Fruit fly (Drosophila melanogaster): ENCODE results near the gene CG18404.

CG18404 gene

DNA sequence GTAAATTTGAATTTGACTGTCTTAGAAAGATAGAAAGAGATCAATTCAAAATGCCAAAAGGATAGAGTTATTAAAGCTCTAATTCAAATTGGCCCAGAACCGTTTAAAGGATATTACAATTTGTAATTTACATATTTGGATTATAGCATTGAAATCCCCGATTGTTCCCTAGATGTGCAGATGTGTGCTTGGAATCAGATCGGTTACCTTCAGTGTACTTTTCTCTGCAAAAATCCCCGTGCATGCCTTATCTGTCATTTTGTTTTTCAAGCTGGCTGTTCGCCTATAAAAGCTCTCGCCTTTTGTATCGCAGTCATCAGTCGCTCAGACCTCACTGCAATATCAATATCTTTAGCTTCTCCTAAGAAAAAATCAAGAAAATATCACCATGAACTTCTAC is 42.4 kb upstream of the CG18404 start, which contains the start of gene CecA1:
Gene CecA1, plus strand, starts transcription at position 315 of the 400 bp plus-strand sequence.
- TF ChIP-seq Crg-1 (GFP tag; optimal IDR thresholded peaks at IDR 0.05) (no peak), CG11617 (GFP tag; optimal IDR thresholded peaks at IDR 0.05) (no peak), CG7101 (tag; optimal IDR thresholded peaks at IDR 0.05) (no peak), Hr96 (GFP tag; optimal IDR thresholded peaks at IDR 0.05) (no peak), pad (GFP tag; optimal IDR thresholded peaks at IDR 0.05) (no peak), toe (GFP tag; optimal IDR thresholded peaks at IDR 0.05) (no peak), CG1620 (GFP tag; optimal IDR thresholded peaks at IDR 0.05) (no peak), CG5204 (GFP tag; optimal IDR thresholded peaks at IDR 0.05) (no peak), CG12768 (GFP tag; optimal IDR thresholded peaks at IDR 0.05) (no peak), Clk (GFP tag; optimal IDR thresholded peaks at IDR 0.05) (no peak)

DNA sequence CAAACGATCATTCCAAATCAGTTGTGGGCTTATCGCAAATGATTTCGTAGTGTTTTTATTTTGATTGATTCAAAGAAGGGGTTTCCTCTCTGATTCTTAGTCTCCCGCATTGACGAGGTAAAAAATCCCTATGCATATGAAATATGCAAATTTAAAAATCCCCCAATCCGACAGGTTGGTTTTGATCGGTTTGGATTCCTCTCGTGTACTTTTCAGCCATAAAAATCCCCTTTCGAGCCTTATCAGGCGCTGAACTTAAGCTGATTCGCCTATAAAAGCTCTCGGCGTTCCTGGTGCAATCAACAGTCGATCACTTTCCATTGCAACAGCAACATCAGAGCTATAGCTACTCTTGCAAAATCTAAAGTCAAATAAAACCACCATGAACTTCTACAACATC is 41.1 kb upstream of the CG18404 start, which contains the start of gene CecA2:
Gene CecA2, plus strand, starts transcription at position 301 of the 400 bp plus-strand sequence.
- TF ChIP-seq CG11617 (GFP tag; optimal IDR thresholded peaks at IDR 0.05) (no peak), CG7101 (tag; optimal IDR thresholded peaks at IDR 0.05) (no peak), bab1 (GFP tag; optimal IDR thresholded peaks at IDR 0.05) (no peak), cic (GFP tag; optimal IDR thresholded peaks at IDR 0.05) (no peak), CG5204 (GFP tag; optimal IDR thresholded peaks at IDR 0.05) (no peak)

- TF ChIP-seq CG11617 (GFP tag; optimal IDR thresholded peaks at IDR 0.05) (no peak), CG33017 (tag; optimal IDR thresholded peaks at IDR 0.05) (no peak), Crg-1 (GFP tag; optimal IDR thresholded peaks at IDR 0.05) (no peak), CG7101 (tag; optimal IDR thresholded peaks at IDR 0.05) (no peak), CG5204 (GFP tag; optimal IDR thresholded peaks at IDR 0.05) (no peak), bab1 (GFP tag; optimal IDR thresholded peaks at IDR 0.05) (no peak), cnc (optimal IDR thresholded peaks at IDR 0.05) (no peak), Mnt (GFP tag; optimal IDR thresholded peaks at IDR 0.05) (no peak), ovo (GFP tag; optimal IDR thresholded peaks at IDR 0.05) (no peak), pad (GFP tag; optimal IDR thresholded peaks at IDR 0.05) (no peak), CG7045 (GFP tag; optimal IDR thresholded peaks at IDR 0.05) (no peak)
Measured at dm6 chr3R:30213697-30214096, 39.3 kb upstream of the CG18404 start, which contains the start of gene CecB. Gene CecB (minus strand): TSS chr3R:30213797.

DNA sequence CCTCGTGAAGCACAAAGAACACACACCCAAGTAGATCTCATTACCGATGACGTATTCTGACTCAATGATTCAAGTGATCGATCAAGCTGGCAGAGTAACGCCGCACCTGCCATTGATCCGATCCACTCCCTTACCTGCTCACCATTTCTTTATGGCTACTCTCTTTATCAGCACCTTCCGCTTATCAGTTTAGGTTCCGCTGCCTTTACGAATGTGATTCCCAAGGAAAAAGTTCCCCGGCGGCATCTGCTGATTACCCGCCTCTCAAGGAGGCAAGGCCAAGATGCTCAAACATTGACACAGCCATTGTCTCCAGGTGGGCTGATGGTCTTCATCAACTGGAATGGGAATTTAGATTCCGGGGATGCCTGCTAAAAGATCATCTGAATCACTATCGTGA is 38.0 kb upstream of the CG18404 start:
- TF ChIP-seq CG14711 (tag; optimal IDR thresholded peaks at IDR 0.05) (no peak), tj (GFP tag; optimal IDR thresholded peaks at IDR 0.05) (no peak), CG7101 (tag; optimal IDR thresholded peaks at IDR 0.05) (no peak), CG12768 (GFP tag; optimal IDR thresholded peaks at IDR 0.05) (no peak), toe (GFP tag; optimal IDR thresholded peaks at IDR 0.05) (no peak), pad (GFP tag; optimal IDR thresholded peaks at IDR 0.05) (no peak), CG5204 (GFP tag; optimal IDR thresholded peaks at IDR 0.05) (no peak), CG11617 (GFP tag; optimal IDR thresholded peaks at IDR 0.05) (no peak), Hr96 (GFP tag; optimal IDR thresholded peaks at IDR 0.05) (no peak), Mnt (GFP tag; optimal IDR thresholded peaks at IDR 0.05) (no peak), kay (GFP tag; ENCODE audit: borderline replicate concordance) (no peak), bab1 (GFP tag; optimal IDR thresholded peaks at IDR 0.05) (no peak), Crg-1 (GFP tag; optimal IDR thresholded peaks at IDR 0.05) (no peak), CG1620 (GFP tag; optimal IDR thresholded peaks at IDR 0.05) (no peak)

- TF ChIP-seq Clk (GFP tag; optimal IDR thresholded peaks at IDR 0.05), result no peak
- TF ChIP-seq CG7045 (GFP tag; optimal IDR thresholded peaks at IDR 0.05), result no peak
- no peak for TF ChIP-seq tj (GFP tag; optimal IDR thresholded peaks at IDR 0.05)
Measured at dm6 chr3R:30216210-30216609, 36.8 kb upstream of the CG18404 start, which contains the start of gene CecC. Gene CecC (plus strand): TSS chr3R:30216484.

- TF ChIP-seq Clk (GFP tag; optimal IDR thresholded peaks at IDR 0.05), result no peak
Measured at dm6 chr3R:30222236-30222635, 30.7 kb upstream of the CG18404 start.

DNA sequence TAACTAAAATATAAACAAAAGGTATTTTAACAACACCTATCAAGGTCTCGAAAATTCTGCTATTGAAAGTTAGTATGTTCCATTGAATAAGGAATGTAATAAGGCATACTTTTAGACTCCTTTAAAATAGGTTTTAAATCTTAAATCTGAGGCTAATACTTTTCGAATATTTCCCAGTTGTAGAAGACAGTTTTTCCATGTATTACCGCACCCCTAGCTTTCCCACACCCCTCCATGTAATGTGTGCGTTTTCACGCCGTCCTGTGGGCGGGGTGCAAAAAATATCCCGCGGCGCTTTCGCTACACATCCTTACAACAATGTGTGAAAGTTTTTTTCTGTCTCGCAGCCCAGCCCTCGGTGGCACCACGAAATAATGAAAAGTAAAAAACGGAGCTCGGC is 28.4 kb upstream of the CG18404 start:
- TF ChIP-seq Clk (GFP tag; optimal IDR thresholded peaks at IDR 0.05) (no peak), CG1620 (GFP tag; optimal IDR thresholded peaks at IDR 0.05) (no peak), bab1 (GFP tag; optimal IDR thresholded peaks at IDR 0.05) (no peak), pad (GFP tag; optimal IDR thresholded peaks at IDR 0.05) (no peak), CG7101 (tag; optimal IDR thresholded peaks at IDR 0.05) (no peak), tj (GFP tag; optimal IDR thresholded peaks at IDR 0.05) (no peak), CG7045 (GFP tag; optimal IDR thresholded peaks at IDR 0.05) (no peak), CG33017 (tag; optimal IDR thresholded peaks at IDR 0.05) (no peak), cnc (optimal IDR thresholded peaks at IDR 0.05) (no peak), cic (GFP tag; optimal IDR thresholded peaks at IDR 0.05) (no peak), Hr96 (GFP tag; optimal IDR thresholded peaks at IDR 0.05) (no peak), CG14711 (tag; optimal IDR thresholded peaks at IDR 0.05) (no peak)

- TF ChIP-seq CG33017 (tag; optimal IDR thresholded peaks at IDR 0.05), result no peak
- no peak for TF ChIP-seq cic (GFP tag; optimal IDR thresholded peaks at IDR 0.05)
- no peak for TF ChIP-seq CG1620 (GFP tag; optimal IDR thresholded peaks at IDR 0.05)
- no peak for TF ChIP-seq toe (GFP tag; optimal IDR thresholded peaks at IDR 0.05)
- TF ChIP-seq CG5204 (GFP tag; optimal IDR thresholded peaks at IDR 0.05), result no peak
- TF ChIP-seq pad (GFP tag; optimal IDR thresholded peaks at IDR 0.05), result no peak
- TF ChIP-seq CG7101 (tag; optimal IDR thresholded peaks at IDR 0.05), result no peak
- no peak for TF ChIP-seq CG14711 (tag; optimal IDR thresholded peaks at IDR 0.05)
- TF ChIP-seq Mnt (GFP tag; optimal IDR thresholded peaks at IDR 0.05), result no peak
- TF ChIP-seq CG12768 (GFP tag; optimal IDR thresholded peaks at IDR 0.05), result no peak
- no peak for TF ChIP-seq Clk (GFP tag; optimal IDR thresholded peaks at IDR 0.05)
- no peak for TF ChIP-seq Hr96 (GFP tag; optimal IDR thresholded peaks at IDR 0.05)
- no peak for TF ChIP-seq ovo (GFP tag; optimal IDR thresholded peaks at IDR 0.05)
- TF ChIP-seq bab1 (GFP tag; optimal IDR thresholded peaks at IDR 0.05), result no peak
- TF ChIP-seq kay (GFP tag; ENCODE audit: borderline replicate concordance), result no peak
Measured at dm6 chr3R:30235253-30235652, 17.7 kb upstream of the CG18404 start.

Measured in whole organism, adult.